Worm (Caenorhabditis elegans) whole organism, young adult: ENCODE data around the gene cyk-4.

Experiments used
- B0019.2 ChIP-seq: fragments of 200-800 bp; sonication (Bioruptor generic); conservative IDR thresholded peaks from 2 replicates; pipeline ENCODE4 v1.3.6; 2022; ENCODE audit warnings: missing genetic modification reagents, missing genetic modification characterization, missing compliant biosample characterization
- F39B2.1 ChIP-seq: fragments of 200-800 bp; sonication (Bioruptor generic); IDR thresholded peaks from 2 replicates; pipeline ENCODE4 v1.3.6; 2022; ENCODE audit warnings: missing genetic modification reagents, missing genetic modification characterization, missing compliant biosample characterization
- aptf-2 ChIP-seq: fragments of 200-800 bp; sonication (Bioruptor generic); conservative IDR thresholded peaks from 2 replicates; pipeline ENCODE4 v1.3.6; 2022; ENCODE audit warnings: missing genetic modification reagents, missing genetic modification characterization, missing compliant biosample characterization
- atf-7 ChIP-seq: sonication (generic microtip); optimal IDR thresholded peaks from 2 replicates; lab custom pipeline; 2017; ENCODE audit warnings: mild to moderate bottlenecking, missing genetic modification characterization, missing compliant biosample characterization
- attf-3 ChIP-seq: fragments of 200-800 bp; sonication (Bioruptor generic); conservative IDR thresholded peaks from 2 replicates; pipeline ENCODE4 v1.3.6; 2022; ENCODE audit warnings: missing genetic modification reagents, missing genetic modification characterization, missing compliant biosample characterization
- cebp-2 ChIP-seq: fragments of 200-800 bp; sonication (Bioruptor generic); IDR thresholded peaks from 2 replicates; pipeline ENCODE4 v1.3.6; 2022; ENCODE audit warnings: missing genetic modification characterization, missing compliant biosample characterization
- gei-17 ChIP-seq: fragments of 200-800 bp; sonication (Bioruptor generic); optimal IDR thresholded peaks from 2 replicates; lab custom pipeline; 2018; ENCODE audit warnings: mild to moderate bottlenecking, missing genetic modification characterization, missing compliant biosample characterization
- hlh-26 ChIP-seq: fragments of 200-800 bp; sonication (Bioruptor generic); conservative IDR thresholded peaks from 2 replicates; pipeline ENCODE4 v1.3.6; 2022; ENCODE audit warnings: missing genetic modification reagents, missing genetic modification characterization, missing compliant biosample characterization
- let-607 ChIP-seq, 2 experiments: fragments of 200-800 bp in 1 of 2; sonication (Bioruptor generic) in 1 of 2; sonication (generic microtip) in 1 of 2; optimal IDR thresholded peaks; 2 replicates each; lab custom pipeline; 2016 to 2018; ENCODE audit warnings: mild to moderate bottlenecking in 2 of 2, missing compliant biosample characterization in 2 of 2, missing genetic modification characterization in 2 of 2, moderate library complexity in 2 of 2, missing genotype in 1 of 2
- mxl-1 ChIP-seq: sonication (generic microtip); optimal IDR thresholded peaks from 2 replicates; lab custom pipeline; 2016; ENCODE audit warnings: missing genetic modification characterization, missing compliant biosample characterization
- nhr-80 ChIP-seq: sonication (generic microtip); optimal IDR thresholded peaks from 2 replicates; lab custom pipeline; 2016; ENCODE audit warnings: missing genetic modification characterization, missing compliant biosample characterization
- rpc-1 ChIP-seq, 2 experiments: fragments of 150-350 bp in 1 of 2; sonication (generic microtip) in 1 of 2; optimal IDR thresholded peaks; 2 replicates each; lab custom pipeline; 2014 to 2018; ENCODE audit warnings: missing biosample characterization in 1 of 2, missing genetic modification characterization in 1 of 2, missing genetic modification reagents in 1 of 2, missing genotype in 1 of 2
- ztf-18 ChIP-seq: sonication (generic microtip); optimal IDR thresholded peaks from 2 replicates; lab custom pipeline; 2016; ENCODE audit warnings: missing genotype, mild to moderate bottlenecking, missing genetic modification characterization, missing compliant biosample characterization
- ztf-28 ChIP-seq: fragments of 200-800 bp; sonication (Bioruptor generic); IDR thresholded peaks from 2 replicates; pipeline ENCODE4 v1.3.6; 2022; ENCODE audit warnings: missing genetic modification reagents, missing genetic modification characterization, missing compliant biosample characterization

- no peak for TF ChIP-seq ztf-28
- TF ChIP-seq aptf-2 (GFP tag; lab: Robert Waterston, UW): no peak
- no peak for TF ChIP-seq cebp-2 (GFP tag; lab: Robert Waterston, UW)
- no peak for TF ChIP-seq let-607 (tag; optimal IDR thresholded peaks at IDR 0.05; lab: Kevin White, UChicago)
- no peak for TF ChIP-seq F39B2.1 (GFP tag; lab: Robert Waterston, UW)
- TF ChIP-seq gei-17 (GFP tag; lab: Kevin White, UChicago): no peak
- no peak for TF ChIP-seq atf-7
- TF ChIP-seq B0019.2 (GFP tag; lab: Robert Waterston, UW): no peak
- no peak for TF ChIP-seq nhr-80 (tag; lab: Kevin White, UChicago)
- no peak for TF ChIP-seq hlh-26 (GFP tag; lab: Robert Waterston, UW)
- no peak for TF ChIP-seq mxl-1
- TF ChIP-seq rpc-1 (optimal IDR thresholded peaks at IDR 0.05; lab: Kevin White, UChicago): no peak
- no peak for TF ChIP-seq rpc-1 (tag; optimal IDR thresholded peaks at IDR 0.05; lab: Kevin White, UChicago)
- TF ChIP-seq ztf-18 (tag; lab: Kevin White, UChicago): no peak
- TF ChIP-seq attf-3 (GFP tag; lab: Robert Waterston, UW): no peak
Measured at ce11 chrIII:13772876-13773275, 1.9 kb upstream of the cyk-4 start, which contains the start of gene mdt-29.
